Fruit fly (Drosophila melanogaster) whole organism: ENCODE data around the gene CARPB.

Source experiments
- CG8478 ChIP-seq: fragments of >200 bp; optimal IDR thresholded peaks from 2 replicates; lab custom pipeline; 2018; ENCODE audit warnings: inconsistent platforms
- Dll ChIP-seq: fragments of >200 bp; optimal IDR thresholded peaks from 2 replicates; lab custom pipeline; 2017
- EcR ChIP-seq, 2 experiments: fragments of >200 bp; optimal IDR thresholded peaks; 2 replicates each; lab custom pipeline; 2017; ENCODE audit warnings: missing biosample characterization in 2 of 2, missing genetic modification characterization in 2 of 2, missing genetic modification reagents in 2 of 2
- pan ChIP-seq: fragments of >200 bp; optimal IDR thresholded peaks from 2 replicates; lab custom pipeline; 2017
- psq ChIP-seq: fragments of >200 bp; optimal IDR thresholded peaks from 2 replicates; lab custom pipeline; 2017
- usp ChIP-seq: fragments of >200 bp; optimal IDR thresholded peaks from 2 replicates; lab custom pipeline; 2017; ENCODE audit warnings: missing biosample characterization, missing genetic modification characterization, mixed read lengths

DNA sequence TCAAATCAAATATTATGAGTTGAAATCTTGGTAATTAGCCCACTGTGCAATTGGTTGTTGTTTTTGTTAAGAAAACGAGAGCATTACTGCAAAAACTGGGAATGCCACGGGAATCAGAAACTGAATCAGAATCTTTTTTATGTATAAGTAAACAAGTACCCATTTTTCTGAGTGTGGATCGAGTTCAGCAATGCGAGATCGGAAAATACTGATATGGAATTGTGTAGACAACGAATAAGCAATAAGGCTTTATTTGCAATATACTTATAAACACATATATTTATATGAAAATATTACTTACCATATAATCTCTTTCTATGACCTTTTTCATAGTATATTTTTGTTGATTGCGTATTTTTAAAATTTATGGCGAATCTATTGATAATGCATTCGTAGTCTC is 4.9 kb downstream of the CARPB start:
- no peak for TF ChIP-seq pan (lab: Kevin White, UChicago)
- no peak for TF ChIP-seq usp (GFP tag; lab: Kevin White, UChicago)
- TF ChIP-seq EcR (GFP tag; optimal IDR thresholded peaks at IDR 0.05; lab: Kevin White, UChicago), result no peak
- TF ChIP-seq CG8478, result no peak
- no peak for TF ChIP-seq psq
- no peak for TF ChIP-seq Dll (lab: Kevin White, UChicago)
